Worm (Caenorhabditis elegans) whole organism, mixed stage, embryonic: ENCODE data around the gene Y55D9A.2.

ENCODE experiments used
- M03D4.4 ChIP-seq: sonication (generic microtip); optimal IDR thresholded peaks from 2 replicates; lab custom pipeline; 2017; ENCODE audit warnings: mild to moderate bottlenecking, missing genetic modification characterization, missing compliant biosample characterization
- bed-3 ChIP-seq: fragments of 200-800 bp; sonication (Bioruptor generic); optimal IDR thresholded peaks from 3 replicates; lab custom pipeline; 2018; ENCODE audit warnings: mild to moderate bottlenecking, missing genetic modification characterization, moderate library complexity, missing compliant biosample characterization
- blmp-1 ChIP-seq: fragments of 150-350 bp; optimal IDR thresholded peaks from 2 replicates; lab custom pipeline; 2014; ENCODE audit warnings: missing biosample characterization, missing genetic modification characterization
- ceh-39 ChIP-seq: fragments of 150-350 bp; optimal IDR thresholded peaks from 2 replicates; lab custom pipeline; 2014; ENCODE audit warnings: missing biosample characterization, missing genetic modification characterization
- ceh-43 ChIP-seq: fragments of 200-800 bp; sonication (Bioruptor generic); optimal IDR thresholded peaks from 2 replicates; lab custom pipeline; 2018; ENCODE audit warnings: mild to moderate bottlenecking, missing genetic modification characterization, moderate library complexity, missing compliant biosample characterization
- ceh-83 ChIP-seq: fragments of 200-800 bp; sonication (Bioruptor generic); optimal IDR thresholded peaks from 2 replicates; lab custom pipeline; 2018; ENCODE audit warnings: mild to moderate bottlenecking, missing genetic modification characterization, missing compliant biosample characterization
- ces-1 ChIP-seq: fragments of 150-350 bp; optimal IDR thresholded peaks from 2 replicates; lab custom pipeline; 2014; ENCODE audit warnings: missing biosample characterization, missing genetic modification reagents, missing genetic modification characterization
- cnd-1 ChIP-seq: fragments of 200-800 bp; sonication (Bioruptor generic); optimal IDR thresholded peaks from 2 replicates; lab custom pipeline; 2018; ENCODE audit warnings: mild to moderate bottlenecking, missing genetic modification characterization, missing compliant biosample characterization
- drap-1 ChIP-seq: fragments of 200-800 bp; sonication (Bioruptor generic); optimal IDR thresholded peaks from 3 replicates; lab custom pipeline; 2018; ENCODE audit warnings: mild to moderate bottlenecking, missing genetic modification characterization, missing compliant biosample characterization
- elt-1 ChIP-seq: sonication (generic microtip); optimal IDR thresholded peaks from 2 replicates; lab custom pipeline; 2017; ENCODE audit warnings: missing genetic modification characterization, mild to moderate bottlenecking, missing compliant biosample characterization, antibody characterized with exemption, moderate library complexity, borderline replicate concordance; ENCODE audit not compliant: insufficient read depth
- elt-3 ChIP-seq: fragments of 150-350 bp; optimal IDR thresholded peaks from 2 replicates; lab custom pipeline; 2014; ENCODE audit warnings: missing biosample characterization, missing genetic modification characterization
- flh-1 ChIP-seq: fragments of 200-800 bp; sonication (Bioruptor generic); optimal IDR thresholded peaks from 2 replicates; lab custom pipeline; 2018; ENCODE audit warnings: mild to moderate bottlenecking, missing genetic modification characterization, moderate library complexity, missing compliant biosample characterization
- ham-2 ChIP-seq: fragments of 200-800 bp; sonication (Bioruptor generic); optimal IDR thresholded peaks from 2 replicates; lab custom pipeline; 2018; ENCODE audit warnings: mild to moderate bottlenecking, missing genetic modification characterization, missing compliant biosample characterization
- hlh-1 ChIP-seq: fragments of 150-350 bp; optimal IDR thresholded peaks from 2 replicates; lab custom pipeline; 2014; ENCODE audit warnings: missing biosample characterization, missing genetic modification reagents, missing genetic modification characterization
- lin-13 ChIP-seq: fragments of 150-350 bp; optimal IDR thresholded peaks from 2 replicates; lab custom pipeline; 2014; ENCODE audit warnings: missing biosample characterization, missing genetic modification characterization
- lin-32 ChIP-seq: fragments of 200-800 bp; sonication (Bioruptor generic); optimal IDR thresholded peaks from 2 replicates; lab custom pipeline; 2018; ENCODE audit warnings: mild to moderate bottlenecking, missing genetic modification characterization, missing compliant biosample characterization
- lsy-2 ChIP-seq: fragments of 150-350 bp; optimal IDR thresholded peaks from 2 replicates; lab custom pipeline; 2014; ENCODE audit warnings: missing biosample characterization, missing genetic modification characterization
- mab-5 ChIP-seq: fragments of 150-350 bp; optimal IDR thresholded peaks from 2 replicates; lab custom pipeline; 2014; ENCODE audit warnings: missing biosample characterization, missing genetic modification characterization
- mep-1 ChIP-seq: fragments of 150-350 bp; optimal IDR thresholded peaks from 2 replicates; lab custom pipeline; 2017; ENCODE audit warnings: missing biosample characterization, missing genetic modification reagents, missing genetic modification characterization, inconsistent platforms
- mls-2 ChIP-seq: sonication (generic microtip); optimal IDR thresholded peaks from 2 replicates; lab custom pipeline; 2016; ENCODE audit warnings: mild to moderate bottlenecking, missing genetic modification characterization, moderate library complexity, missing compliant biosample characterization
- nhr-12 ChIP-seq: fragments of 150-350 bp; optimal IDR thresholded peaks from 2 replicates; lab custom pipeline; 2014; ENCODE audit warnings: missing biosample characterization, missing genetic modification characterization
- nhr-2 ChIP-seq: fragments of 150-350 bp; optimal IDR thresholded peaks from 2 replicates; lab custom pipeline; 2014; ENCODE audit warnings: missing biosample characterization, missing genetic modification characterization
- nhr-237 ChIP-seq: fragments of 150-350 bp; optimal IDR thresholded peaks from 2 replicates; lab custom pipeline; 2014; ENCODE audit warnings: missing biosample characterization, missing genetic modification characterization
- nhr-28 ChIP-seq: fragments of 150-350 bp; optimal IDR thresholded peaks from 2 replicates; lab custom pipeline; 2014; ENCODE audit warnings: missing biosample characterization, missing genetic modification characterization
- nhr-76 ChIP-seq: sonication (generic microtip); optimal IDR thresholded peaks from 2 replicates; lab custom pipeline; 2017; ENCODE audit warnings: missing biosample characterization, missing genetic modification characterization
- pha-4 ChIP-seq: fragments of 150-350 bp; optimal IDR thresholded peaks from 2 replicates; lab custom pipeline; 2018; ENCODE audit warnings: missing biosample characterization, missing genetic modification reagents, missing genetic modification characterization
- sem-2 ChIP-seq: fragments of 200-800 bp; sonication (Bioruptor generic); optimal IDR thresholded peaks from 2 replicates; lab custom pipeline; 2018; ENCODE audit warnings: mild to moderate bottlenecking, missing genetic modification characterization, missing compliant biosample characterization
- snpc-4 ChIP-seq: fragments of 150-350 bp; optimal IDR thresholded peaks from 2 replicates; lab custom pipeline; 2014; ENCODE audit warnings: missing biosample characterization, missing genetic modification characterization
- sptf-1 ChIP-seq: sonication (generic microtip); optimal IDR thresholded peaks from 2 replicates; lab custom pipeline; 2017; ENCODE audit warnings: mild to moderate bottlenecking, missing genetic modification characterization, moderate library complexity, missing compliant biosample characterization
- tbx-8 ChIP-seq: fragments of 200-800 bp; sonication (Bioruptor generic); optimal IDR thresholded peaks from 2 replicates; lab custom pipeline; 2018; ENCODE audit warnings: mild to moderate bottlenecking, missing genetic modification characterization, moderate library complexity, missing compliant biosample characterization
- unc-120 ChIP-seq: sonication (generic microtip); optimal IDR thresholded peaks from 2 replicates; lab custom pipeline; 2017; ENCODE audit warnings: missing genetic modification characterization, missing compliant biosample characterization; ENCODE audit not compliant: poor library complexity, severe bottlenecking
- unc-39 ChIP-seq: fragments of 150-350 bp; optimal IDR thresholded peaks from 2 replicates; lab custom pipeline; 2014; ENCODE audit warnings: missing biosample characterization, missing genetic modification characterization
- unc-62 ChIP-seq: fragments of 150-350 bp; optimal IDR thresholded peaks from 2 replicates; lab custom pipeline; 2014; ENCODE audit warnings: missing biosample characterization, missing genetic modification reagents, missing genetic modification characterization
- zip-8 ChIP-seq: fragments of 150-350 bp; optimal IDR thresholded peaks from 2 replicates; lab custom pipeline; 2014; ENCODE audit warnings: missing biosample characterization, missing genetic modification characterization
- ztf-11 ChIP-seq: fragments of 150-350 bp; optimal IDR thresholded peaks from 2 replicates; lab custom pipeline; 2014; ENCODE audit warnings: missing biosample characterization, missing genetic modification characterization

Gene Y55D9A.2

DNA sequence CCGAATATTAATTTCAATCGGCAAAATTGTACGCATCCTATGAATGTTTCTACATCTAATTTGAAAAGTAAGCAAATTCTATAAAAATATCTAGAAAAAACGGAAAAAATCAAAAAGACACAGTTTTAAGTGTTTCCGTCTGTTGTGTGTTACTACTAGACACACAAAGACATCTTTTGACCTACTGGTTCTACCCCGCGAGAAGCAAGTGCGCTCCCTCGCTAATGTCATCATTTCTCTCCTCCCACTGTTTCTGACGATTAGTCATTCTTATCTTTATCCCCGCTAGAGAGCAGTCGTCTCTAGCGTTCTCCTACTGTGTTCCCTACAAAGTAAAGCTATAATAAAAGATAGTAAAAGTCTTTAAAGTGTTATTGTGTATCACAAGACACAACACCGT is 12.7 kb upstream of the Y55D9A.2 start:
- TF ChIP-seq blmp-1 (tag; lab: Kevin White, UChicago) (no peak), nhr-28 (tag; lab: Kevin White, UChicago) (no peak), mab-5 (tag; lab: Kevin White, UChicago) (no peak), bed-3 (no peak), elt-3 (tag; lab: Kevin White, UChicago) (no peak), mep-1 (tag; lab: Kevin White, UChicago) (no peak), lsy-2 (no peak), hlh-1 (tag; lab: Kevin White, UChicago) (no peak), ceh-39 (no peak), snpc-4 (tag; lab: Kevin White, UChicago) (no peak), tbx-8 (GFP tag; lab: Kevin White, UChicago) (no peak)

ce11 chrIV:12616943-12617689 is 11.9 kb upstream of the Y55D9A.2 start:
- TF ChIP-seq mls-2 (peak; percentile 82), sptf-1 (tag; lab: Kevin White, UChicago) (peak; percentile 59), mep-1 (tag; lab: Kevin White, UChicago) (no peak), ceh-83 (no peak), flh-1 (no peak), cnd-1 (peak; percentile 11), ces-1 (GFP tag; lab: Kevin White, UChicago) (peak; percentile 7), ham-2 (peak; percentile 95)

ce11 chrIV:12615122-12615745 is 10.0 kb upstream of the Y55D9A.2 start:
- TF ChIP-seq nhr-237 (tag; lab: Kevin White, UChicago) (no peak), drap-1 (GFP tag; lab: Kevin White, UChicago) (no peak), bed-3 (no peak), elt-1 (tag; lab: Kevin White, UChicago) (no peak), nhr-76 (tag; lab: Kevin White, UChicago) (no peak), snpc-4 (tag; lab: Kevin White, UChicago) (no peak), hlh-1 (tag; lab: Kevin White, UChicago) (peak; percentile 97), sptf-1 (tag; lab: Kevin White, UChicago) (no peak), ces-1 (GFP tag; lab: Kevin White, UChicago) (no peak), unc-39 (tag; lab: Kevin White, UChicago) (no peak), cnd-1 (peak; percentile 50), lsy-2 (no peak), nhr-2 (peak; percentile 10), nhr-28 (tag; lab: Kevin White, UChicago) (no peak), lin-32 (GFP tag; lab: Kevin White, UChicago) (peak; percentile 22), ham-2 (no peak), elt-3 (tag; lab: Kevin White, UChicago) (no peak), ceh-83 (no peak), sem-2 (no peak), tbx-8 (GFP tag; lab: Kevin White, UChicago) (no peak), nhr-12 (tag; lab: Kevin White, UChicago) (no peak), ztf-11 (tag; lab: Kevin White, UChicago) (no peak), flh-1 (no peak), mep-1 (tag; lab: Kevin White, UChicago) (no peak), mab-5 (tag; lab: Kevin White, UChicago) (no peak), lin-13 (tag; lab: Kevin White, UChicago) (no peak), ceh-39 (no peak), ceh-43 (GFP tag; lab: Kevin White, UChicago) (no peak), unc-120 (tag; lab: Kevin White, UChicago) (peak; percentile 90), unc-62 (GFP tag; lab: Kevin White, UChicago) (peak; percentile 73), mls-2 (no peak), M03D4.4 (tag; lab: Kevin White, UChicago) (peak; percentile 66), zip-8 (no peak), pha-4 (tag; lab: Kevin White, UChicago) (no peak), blmp-1 (tag; lab: Kevin White, UChicago) (no peak)
- TF ChIP-seq, all 35 proteins: peak for 7
